Worm (Caenorhabditis elegans) whole organism, young adult: ENCODE measurements around the gene cutl-15.

Source experiments
- F57C9.4 ChIP-seq: sonication (generic microtip); optimal IDR thresholded peaks from 2 replicates; lab custom pipeline; 2017; ENCODE audit warnings: mild to moderate bottlenecking, missing genetic modification characterization, missing compliant biosample characterization
- Y53G8AR.9 ChIP-seq: fragments of 200-800 bp; sonication (Bioruptor generic); conservative IDR thresholded peaks from 2 replicates; pipeline ENCODE4 v1.3.6; 2022; ENCODE audit warnings: missing genetic modification reagents, missing genetic modification characterization, missing compliant biosample characterization
- Y56A3A.18 ChIP-seq: fragments of 200-800 bp; sonication (Bioruptor generic); IDR thresholded peaks from 2 replicates; pipeline ENCODE4 v1.3.6; 2022; ENCODE audit warnings: missing genetic modification reagents, missing genetic modification characterization, missing compliant biosample characterization
- ama-1 ChIP-seq, 3 experiments: fragments of 150-350 bp in 1 of 3; sonication (generic microtip) in 2 of 3; optimal IDR thresholded peaks; 2 replicates each; lab custom pipeline; 2014 to 2018; ENCODE audit warnings: missing biosample characterization in 2 of 3, missing genetic modification characterization in 2 of 3, missing genetic modification reagents in 2 of 3
- cebp-1 ChIP-seq, 2 experiments: fragments of 200-800 bp in 1 of 2; sonication (Bioruptor generic) in 1 of 2; sonication (generic microtip) in 1 of 2; IDR thresholded peaks in 1 of 2; optimal IDR thresholded peaks in 1 of 2; 2 replicates each; pipeline versions ENCODE4 v1.3.6 to Lab custom; 2017 to 2022; ENCODE audit warnings: missing compliant biosample characterization in 2 of 2, missing genetic modification characterization in 2 of 2, mild to moderate bottlenecking in 1 of 2, missing genetic modification reagents in 1 of 2, moderate library complexity in 1 of 2
- ceh-40 ChIP-seq: fragments of 200-800 bp; sonication (Bioruptor generic); IDR thresholded peaks from 2 replicates; pipeline ENCODE4 v1.3.6; 2022; ENCODE audit warnings: missing genetic modification characterization, missing compliant biosample characterization
- egrh-3 ChIP-seq: fragments of 200-800 bp; sonication (Bioruptor generic); IDR thresholded peaks from 2 replicates; pipeline ENCODE4 v1.3.6; 2022; ENCODE audit warnings: missing genetic modification reagents, missing genetic modification characterization, missing compliant biosample characterization
- him-1 ChIP-seq: sonication (generic microtip); optimal IDR thresholded peaks from 2 replicates; lab custom pipeline; 2016; ENCODE audit warnings: missing genotype, missing genetic modification reagents, missing genetic modification characterization, missing compliant biosample characterization
- let-526 ChIP-seq: fragments of 200-800 bp; sonication (Bioruptor generic); IDR thresholded peaks from 2 replicates; pipeline ENCODE4 v1.3.6; 2022; ENCODE audit warnings: missing genetic modification reagents, missing genetic modification characterization, missing compliant biosample characterization
- lin-40 ChIP-seq: sonication (generic microtip); optimal IDR thresholded peaks from 2 replicates; lab custom pipeline; 2016; ENCODE audit warnings: missing genetic modification characterization, mild to moderate bottlenecking, missing compliant biosample characterization, missing genotype, missing genetic modification reagents
- nfya-1 ChIP-seq: sonication (generic microtip); optimal IDR thresholded peaks from 2 replicates; lab custom pipeline; 2017; ENCODE audit warnings: antibody characterized with exemption, missing compliant biosample characterization, missing genetic modification characterization, borderline replicate concordance; ENCODE audit not compliant: insufficient read depth
- unc-130 ChIP-seq: sonication (generic microtip); optimal IDR thresholded peaks from 2 replicates; lab custom pipeline; 2016; ENCODE audit warnings: missing genetic modification reagents, missing genetic modification characterization, missing compliant biosample characterization
- ztf-6 ChIP-seq: fragments of 200-800 bp; sonication (Bioruptor generic); IDR thresholded peaks from 2 replicates; pipeline ENCODE4 v1.3.6; 2022; ENCODE audit warnings: missing genetic modification reagents, missing genetic modification characterization, missing compliant biosample characterization

DNA sequence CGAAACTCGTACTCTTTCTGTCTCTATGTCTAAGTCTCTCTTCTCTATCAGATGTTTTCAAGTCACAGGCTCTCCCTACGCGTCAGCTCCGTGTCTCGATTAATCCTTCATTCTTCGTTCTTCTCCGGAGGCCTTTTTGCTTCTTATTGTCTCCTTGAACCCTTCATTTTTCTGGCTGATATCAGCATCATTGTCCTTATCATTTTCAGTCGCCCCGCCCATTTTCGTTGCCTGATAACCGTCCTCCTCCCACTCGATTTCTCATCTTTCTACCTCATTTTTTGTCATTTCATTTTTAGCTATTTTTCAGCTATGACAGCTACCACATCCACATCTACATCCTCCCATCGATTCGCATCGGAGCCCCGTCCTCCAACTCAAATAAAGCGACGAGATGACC is 25.3 kb downstream of the cutl-15 start, which contains the start of gene B0457.6:
- no peak for TF ChIP-seq ceh-40 (GFP tag; lab: Robert Waterston, UW)
- TF ChIP-seq ama-1 (optimal IDR thresholded peaks at IDR 0.05; lab: Kevin White, UChicago): no peak
- TF ChIP-seq ama-1 (GFP tag; optimal IDR thresholded peaks at IDR 0.05; lab: Kevin White, UChicago): no peak
- TF ChIP-seq unc-130 (GFP tag; lab: Kevin White, UChicago): no peak
- no peak for TF ChIP-seq Y56A3A.18 (GFP tag; lab: Robert Waterston, UW)
- TF ChIP-seq let-526 (GFP tag; lab: Robert Waterston, UW): no peak
- TF ChIP-seq Y53G8AR.9 (GFP tag; lab: Robert Waterston, UW): no peak
- no peak for TF ChIP-seq F57C9.4 (tag; lab: Kevin White, UChicago)
- no peak for TF ChIP-seq ztf-6 (GFP tag; lab: Robert Waterston, UW)
- TF ChIP-seq egrh-3: no peak
- no peak for TF ChIP-seq cebp-1 (GFP tag; IDR thresholded peaks at IDR 0.05; lab: Robert Waterston, UW)
- TF ChIP-seq cebp-1 (tag; optimal IDR thresholded peaks at IDR 0.05; lab: Kevin White, UChicago): no peak
- TF ChIP-seq lin-40 (tag; lab: Kevin White, UChicago): no peak
- no peak for TF ChIP-seq him-1 (tag; lab: Kevin White, UChicago)
- TF ChIP-seq nfya-1 (tag; lab: Kevin White, UChicago): no peak
